Worm (Caenorhabditis elegans) whole organism, L4 larva: ENCODE measurements around the gene nspc-20.

Source experiments
- Y5F2A.4 ChIP-seq: fragments of 200-800 bp; sonication (Bioruptor generic); optimal IDR thresholded peaks from 2 replicates; lab custom pipeline; 2018; ENCODE audit warnings: mild to moderate bottlenecking, missing genetic modification characterization, missing compliant biosample characterization
- ama-1 ChIP-seq: fragments of 150-350 bp; optimal IDR thresholded peaks from 2 replicates; lab custom pipeline; 2014; ENCODE audit warnings: inconsistent platforms, mixed read lengths
- dmd-8 ChIP-seq: fragments of 200-800 bp; sonication (Bioruptor generic); IDR thresholded peaks from 2 replicates; pipeline ENCODE4 v1.3.6; 2022; ENCODE audit warnings: missing genetic modification characterization, missing compliant biosample characterization
- dpl-1 ChIP-seq: fragments of 150-350 bp; optimal IDR thresholded peaks from 2 replicates; lab custom pipeline; 2014; ENCODE audit warnings: missing biosample characterization, missing genetic modification reagents, missing genetic modification characterization
- dve-1 ChIP-seq: sonication (generic microtip); optimal IDR thresholded peaks from 2 replicates; lab custom pipeline; 2017; ENCODE audit warnings: antibody characterized with exemption, mild to moderate bottlenecking, missing genetic modification characterization, missing compliant biosample characterization; ENCODE audit not compliant: insufficient read depth
- hif-1 ChIP-seq, 2 experiments: sonication (generic microtip); optimal IDR thresholded peaks; 2 replicates each; lab custom pipeline; 2016 to 2017; ENCODE audit warnings: missing compliant biosample characterization in 2 of 2, missing genetic modification characterization in 2 of 2, missing genetic modification reagents in 2 of 2, missing genotype in 2 of 2, mild to moderate bottlenecking in 1 of 2
- lin-39 ChIP-seq: fragments of 150-350 bp; optimal IDR thresholded peaks from 2 replicates; lab custom pipeline; 2014; ENCODE audit warnings: missing biosample characterization, missing genetic modification reagents, missing genetic modification characterization
- saeg-2 ChIP-seq: fragments of 200-800 bp; sonication (Bioruptor generic); IDR thresholded peaks from 2 replicates; pipeline ENCODE4 v1.3.6; 2022; ENCODE audit warnings: missing genetic modification reagents, missing genetic modification characterization, missing compliant biosample characterization
- unc-62 ChIP-seq, 3 experiments: fragments of 150-350 bp in 1 of 3; sonication (generic microtip); optimal IDR thresholded peaks in 2 of 3; peaks in 1 of 3; 1 replicate in 1 of 3; 2 replicates in 2 of 3; lab custom pipeline; 2014 to 2017; ENCODE audit warnings: missing biosample characterization in 3 of 3, missing genetic modification characterization in 3 of 3, missing genetic modification reagents in 3 of 3, missing genotype in 1 of 3
- zip-11 ChIP-seq: fragments of 200-800 bp; sonication (Bioruptor generic); IDR thresholded peaks from 2 replicates; pipeline ENCODE4 v1.3.6; 2022; ENCODE audit warnings: missing genetic modification characterization, missing compliant biosample characterization

DNA sequence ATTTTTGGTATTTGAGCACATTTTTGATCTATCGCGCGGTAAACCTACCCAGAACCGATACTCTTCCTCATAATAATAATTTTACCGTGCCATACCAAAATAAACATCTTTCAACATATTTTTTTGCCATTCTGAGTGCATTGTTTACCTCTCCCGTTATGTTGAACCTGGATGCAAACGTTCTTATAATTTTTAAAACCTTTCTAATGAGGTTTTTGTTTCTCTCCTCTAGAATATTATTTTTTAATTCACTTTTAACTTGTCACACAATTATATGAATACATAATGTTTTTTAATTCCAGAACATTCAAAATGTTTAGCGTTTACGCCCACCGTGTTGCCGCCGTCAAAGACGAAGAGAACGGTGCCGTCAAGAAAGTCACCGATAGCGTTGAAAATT, 15.5 kb upstream of the nspc-20 start, which contains the start of gene enri-2:
- TF ChIP-seq unc-62 (GFP tag; optimal IDR thresholded peaks at IDR 0.05 in 1 of 2; lab: Kevin White, UChicago) (no peak), unc-62 (tag; optimal IDR thresholded peaks at IDR 0.05; lab: Kevin White, UChicago) (no peak), dve-1 (tag; lab: Kevin White, UChicago) (no peak), ama-1 (lab: Kevin White, UChicago) (no peak), dmd-8 (GFP tag; lab: Robert Waterston, UW) (no peak), saeg-2 (GFP tag; lab: Robert Waterston, UW) (no peak), Y5F2A.4 (no peak), dpl-1 (GFP tag; lab: Kevin White, UChicago) (no peak), zip-11 (GFP tag; lab: Robert Waterston, UW) (no peak), hif-1 (tag; optimal IDR thresholded peaks at IDR 0.05; lab: Kevin White, UChicago) (no peak), lin-39 (no peak)
